Worm (Caenorhabditis elegans) whole organism, L4 larva: Measurements from ENCODE around the gene lpin-1.

ENCODE experiments used
- fos-1 ChIP-seq: fragments of 150-350 bp; optimal IDR thresholded peaks from 2 replicates; lab custom pipeline; 2014; ENCODE audit warnings: missing biosample characterization, missing genetic modification characterization
- hlh-11 ChIP-seq: fragments of 200-800 bp; sonication (Bioruptor generic); optimal IDR thresholded peaks from 2 replicates; lab custom pipeline; 2018; ENCODE audit warnings: mild to moderate bottlenecking, missing genetic modification characterization, missing compliant biosample characterization
- zfp-3 ChIP-seq: fragments of 200-800 bp; sonication (Bioruptor generic); conservative IDR thresholded peaks from 2 replicates; pipeline ENCODE4 v1.3.6; 2022; ENCODE audit warnings: missing genetic modification reagents, missing genetic modification characterization, missing compliant biosample characterization

DNA sequence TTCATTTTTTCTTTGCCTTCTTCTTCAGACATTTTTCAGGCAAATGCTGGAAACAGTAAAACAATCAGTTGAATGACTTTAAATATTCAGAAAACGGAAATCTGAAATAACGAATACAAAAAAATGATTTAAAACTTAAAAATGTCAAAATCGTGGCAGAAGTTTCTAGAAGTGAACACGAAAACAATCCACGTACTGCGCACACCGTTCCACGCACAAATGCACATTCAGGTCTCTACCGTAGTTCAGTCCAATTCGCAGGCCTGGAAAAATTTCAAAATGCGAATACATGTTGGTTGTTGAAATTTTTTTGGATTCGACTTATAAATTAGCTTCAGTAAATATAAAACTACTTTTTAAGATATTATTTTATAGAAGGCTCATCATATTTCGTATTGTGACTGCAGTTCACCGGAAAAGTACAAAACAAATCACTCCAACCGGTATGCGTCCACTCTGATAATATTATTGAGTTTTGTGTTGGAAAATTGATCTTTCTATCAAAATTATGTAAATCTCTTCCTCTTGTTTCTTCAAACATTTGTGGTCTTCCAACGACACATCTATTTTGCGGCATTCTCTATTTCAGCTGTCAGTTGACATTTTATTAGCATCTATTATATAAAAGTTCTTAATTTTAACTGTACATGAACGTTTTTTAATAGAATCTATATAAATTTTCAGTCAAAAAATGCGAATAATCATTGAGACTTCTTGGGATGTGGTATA lies 18.1 kb upstream of the lpin-1 start, which contains the start of the genes mip-2 and F58G11.4:
- TF ChIP-seq fos-1 (tag; lab: Kevin White, UChicago) (no peak), zfp-3 (GFP tag; lab: Robert Waterston, UW) (no peak), hlh-11 (tag; lab: Kevin White, UChicago) (no peak)
